In genomic region chrIII:12429579-12430084, ce11 we compare ENCODE assay signal across 2 worm cellular contexts.
A peak's percentile ranks its signal among the peaks of the same experiment; 100 is the strongest.
TF ChIP-seq lines count a peak whose summit lies in the region.

TSS of gene snr-6 (minus strand) at chrIII:12429629.

TF ChIP-seq in whole organism, L2 larva, 48 proteins besides CTCF, POLR2A, EP300 and RAD21 (continued from another document):
- TF ChIP-seq lin-39 (tag; optimal IDR thresholded peaks at IDR 0.05; lab: Kevin White, UChicago) = no peak
- no peak for TF ChIP-seq mdl-1 (tag; optimal IDR thresholded peaks at IDR 0.05; lab: Kevin White, UChicago)
- no peak for TF ChIP-seq nhr-12 (tag; optimal IDR thresholded peaks at IDR 0.05; lab: Kevin White, UChicago)
- TF ChIP-seq Y55F3AM.14 (GFP tag; optimal IDR thresholded peaks at IDR 0.05; lab: Kevin White, UChicago) = no peak
- peak; percentile 53 for TF ChIP-seq sma-9 (GFP tag; optimal IDR thresholded peaks at IDR 0.05; lab: Kevin White, UChicago)
- no peak for TF ChIP-seq sma-9 (tag; optimal IDR thresholded peaks at IDR 0.05; lab: Kevin White, UChicago)
- no peak for TF ChIP-seq aly-2 (tag; optimal IDR thresholded peaks at IDR 0.05; lab: Kevin White, UChicago)
- TF ChIP-seq nhr-77 (tag; optimal IDR thresholded peaks at IDR 0.05; lab: Kevin White, UChicago) = no peak
- TF ChIP-seq dmd-4 (tag; optimal IDR thresholded peaks at IDR 0.05; lab: Kevin White, UChicago) = no peak
- TF ChIP-seq sem-4 (tag; optimal IDR thresholded peaks at IDR 0.05; lab: Kevin White, UChicago) = peak; percentile 64
- TF ChIP-seq fos-1 (tag; optimal IDR thresholded peaks at IDR 0.05; lab: Kevin White, UChicago) = peak; percentile 14
- no peak for TF ChIP-seq egl-27 (tag; optimal IDR thresholded peaks at IDR 0.05; lab: Kevin White, UChicago)
- TF ChIP-seq mab-5 (tag; optimal IDR thresholded peaks at IDR 0.05; lab: Kevin White, UChicago) = peak; percentile 42
- TF ChIP-seq unc-39 (tag; optimal IDR thresholded peaks at IDR 0.05; lab: Kevin White, UChicago) = no peak
- no peak for TF ChIP-seq nhr-237 (tag; optimal IDR thresholded peaks at IDR 0.05; lab: Kevin White, UChicago)
- TF ChIP-seq elt-3 (tag; optimal IDR thresholded peaks at IDR 0.05; lab: Kevin White, UChicago) = no peak
- no peak for TF ChIP-seq ceh-82 (tag; optimal IDR thresholded peaks at IDR 0.05; lab: Kevin White, UChicago)
- peak; percentile 95 to 99 for TF ChIP-seq lsy-2 (tag; optimal IDR thresholded peaks at IDR 0.05; lab: Kevin White, UChicago)
- TF ChIP-seq unc-62 (GFP tag; optimal IDR thresholded peaks at IDR 0.05; lab: Kevin White, UChicago) = no peak
- no peak for TF ChIP-seq ama-1 (optimal IDR thresholded peaks at IDR 0.05; lab: Kevin White, UChicago)
- TF ChIP-seq mbf-1 (tag; optimal IDR thresholded peaks at IDR 0.05; lab: Kevin White, UChicago) = no peak
- peak; percentile 22 for TF ChIP-seq nhr-25 (tag; optimal IDR thresholded peaks at IDR 0.05; lab: Kevin White, UChicago)
- no peak for TF ChIP-seq alr-1 (tag; optimal IDR thresholded peaks at IDR 0.05; lab: Kevin White, UChicago)
- TF ChIP-seq nhr-10 (tag; optimal IDR thresholded peaks at IDR 0.05; lab: Kevin White, UChicago) = no peak
- TF ChIP-seq lin-13 (GFP tag; optimal IDR thresholded peaks at IDR 0.05; lab: Kevin White, UChicago) = peak; percentile 79
TF ChIP-seq in whole organism, L2 larva: peak in this region for 20.

TF ChIP-seq in whole organism, L4 larva, 104 proteins besides CTCF, POLR2A, EP300 and RAD21 (continued from another document):
- no peak for TF ChIP-seq ceh-82 (tag; optimal IDR thresholded peaks at IDR 0.05; lab: Kevin White, UChicago)
- TF ChIP-seq nhr-6 (tag; optimal IDR thresholded peaks at IDR 0.05; lab: Kevin White, UChicago) = peak; percentile 69
- no peak for TF ChIP-seq dmd-6 (GFP tag; IDR thresholded peaks at IDR 0.05; lab: Robert Waterston, UW)
- TF ChIP-seq pha-4 (GFP tag; IDR thresholded peaks at IDR 0.05; lab: Robert Waterston, UW) = 0 out of 2 replicates have a peak, but pooled peaks have one; percentile 15
- peak; percentile 15 for TF ChIP-seq pha-4 (tag; optimal IDR thresholded peaks at IDR 0.05; lab: Kevin White, UChicago)
